Worm (Caenorhabditis elegans): Measurements from ENCODE around the gene ugt-35.
A peak's percentile ranks its signal among the peaks of the same experiment; 100 is the strongest.

ugt-35 gene

ce11 chrV:10675978-10676377, 21.9 kb upstream of the ugt-35 start:
- TF ChIP-seq nfya-1 (tag; optimal IDR thresholded peaks at IDR 0.05) (no peak), unc-42 (tag; optimal IDR thresholded peaks at IDR 0.05) (peak; percentile 73), mec-3 (tag; optimal IDR thresholded peaks at IDR 0.05; ENCODE audit: borderline replicate concordance) (no peak)

ce11 chrV:10672601-10673000, 18.5 kb upstream of the ugt-35 start:
- TF ChIP-seq ets-4 (tag; optimal IDR thresholded peaks at IDR 0.05): peak; percentile 22
- TF ChIP-seq ceh-9 (tag; optimal IDR thresholded peaks at IDR 0.05): no peak
- TF ChIP-seq C08G9.2 (tag; optimal IDR thresholded peaks at IDR 0.05): peak; percentile 30
- TF ChIP-seq tbx-2 (tag; optimal IDR thresholded peaks at IDR 0.05): peak; percentile 48
- TF ChIP-seq ceh-22 (tag; optimal IDR thresholded peaks at IDR 0.05): peak; percentile 100
- TF ChIP-seq ref-2 (tag; optimal IDR thresholded peaks at IDR 0.05): peak; percentile 31
- no peak for TF ChIP-seq pag-3 (tag; optimal IDR thresholded peaks at IDR 0.05; ENCODE audit: borderline replicate concordance)
- TF ChIP-seq nhr-232 (tag; optimal IDR thresholded peaks at IDR 0.05): no peak
- no peak for TF ChIP-seq nhr-11 (tag; optimal IDR thresholded peaks at IDR 0.05)
- TF ChIP-seq ceh-6 (GFP tag; optimal IDR thresholded peaks at IDR 0.05): no peak
- no peak for TF ChIP-seq hlh-8 (tag; optimal IDR thresholded peaks at IDR 0.05)
- TF ChIP-seq eyg-1 (tag; optimal IDR thresholded peaks at IDR 0.05): no peak
- TF ChIP-seq ceh-34 (tag; optimal IDR thresholded peaks at IDR 0.05): peak; percentile 30

ce11 chrV:10671618-10672017, 17.6 kb upstream of the ugt-35 start, which contains the start of gene ceh-22:
ceh-22 (plus strand) TSS chrV:10671918.
- no peak for TF ChIP-seq Y22D7AL.16 (tag; optimal IDR thresholded peaks at IDR 0.05)
- no peak for TF ChIP-seq fkh-6 (tag; optimal IDR thresholded peaks at IDR 0.05)
- peak; percentile 74 for TF ChIP-seq ceh-22 (tag; optimal IDR thresholded peaks at IDR 0.05)

- TF ChIP-seq ceh-34 (tag; optimal IDR thresholded peaks at IDR 0.05) (peak; percentile 61), zip-5 (tag; optimal IDR thresholded peaks at IDR 0.05) (no peak), hlh-30 (tag; optimal IDR thresholded peaks at IDR 0.05; ENCODE audit: insufficient read depth) (no peak), sox-4 (tag; optimal IDR thresholded peaks at IDR 0.05) (no peak), unc-42 (tag; optimal IDR thresholded peaks at IDR 0.05) (no peak)
Measured at ce11 chrV:10670817-10671216, 16.8 kb upstream of the ugt-35 start.

- TF ChIP-seq hlh-13 (GFP tag; optimal IDR thresholded peaks at IDR 0.05) (no peak), fkh-10 (GFP tag; optimal IDR thresholded peaks at IDR 0.05) (no peak), hlh-15 (tag; optimal IDR thresholded peaks at IDR 0.05) (no peak)
Measured at ce11 chrV:10667284-10667683, 13.2 kb upstream of the ugt-35 start, which contains the start of gene twk-12. twk-12 (plus strand) TSS chrV:10667584.

- TF ChIP-seq hlh-30 (tag; optimal IDR thresholded peaks at IDR 0.05; ENCODE audit: insufficient read depth): no peak
- TF ChIP-seq unc-42 (tag; optimal IDR thresholded peaks at IDR 0.05): no peak
- no peak for TF ChIP-seq hlh-6 (tag; optimal IDR thresholded peaks at IDR 0.05)
- TF ChIP-seq ceh-19 (GFP tag; optimal IDR thresholded peaks at IDR 0.05): no peak
- no peak for TF ChIP-seq ets-4 (tag; optimal IDR thresholded peaks at IDR 0.05)
- TF ChIP-seq gmeb-2 (tag; optimal IDR thresholded peaks at IDR 0.05): no peak
- TF ChIP-seq pax-1 (tag; optimal IDR thresholded peaks at IDR 0.05): no peak
- no peak for TF ChIP-seq ref-2 (tag; optimal IDR thresholded peaks at IDR 0.05)
Measured at ce11 chrV:10664271-10664670, 10.2 kb upstream of the ugt-35 start.

ce11 chrV:10662000-10662399, 7.9 kb upstream of the ugt-35 start:
- TF ChIP-seq ceh-6 (GFP tag; optimal IDR thresholded peaks at IDR 0.05) (no peak), elt-2 (tag; optimal IDR thresholded peaks at IDR 0.05) (no peak), ceh-9 (tag; optimal IDR thresholded peaks at IDR 0.05) (no peak)

All from whole organism, late embryonic.